Worm (Caenorhabditis elegans) whole organism, L2 larva: ENCODE measurements around the gene F11D5.7.

ENCODE experiments used
- aly-2 ChIP-seq: fragments of 150-350 bp; optimal IDR thresholded peaks from 2 replicates; lab custom pipeline; 2014; ENCODE audit warnings: missing biosample characterization, missing genetic modification characterization
- ama-1 ChIP-seq: fragments of 150-350 bp; optimal IDR thresholded peaks from 2 replicates; lab custom pipeline; 2018; ENCODE audit warnings: inconsistent platforms
- dmd-4 ChIP-seq: sonication (generic microtip); optimal IDR thresholded peaks from 2 replicates; lab custom pipeline; 2017; ENCODE audit warnings: missing biosample characterization, missing genetic modification characterization
- egl-27 ChIP-seq: sonication (generic microtip); optimal IDR thresholded peaks from 3 replicates; lab custom pipeline; 2017; ENCODE audit warnings: missing biosample characterization, missing genetic modification reagents, missing genetic modification characterization
- lsy-2 ChIP-seq, 2 experiments: fragments of 150-350 bp in 1 of 2; sonication (generic microtip) in 1 of 2; optimal IDR thresholded peaks; 2 replicates each; lab custom pipeline; 2014 to 2017; ENCODE audit warnings: missing biosample characterization in 2 of 2, missing genetic modification characterization in 2 of 2
- nhr-12 ChIP-seq: fragments of 150-350 bp; optimal IDR thresholded peaks from 2 replicates; lab custom pipeline; 2014; ENCODE audit warnings: missing biosample characterization, missing genetic modification characterization

DNA sequence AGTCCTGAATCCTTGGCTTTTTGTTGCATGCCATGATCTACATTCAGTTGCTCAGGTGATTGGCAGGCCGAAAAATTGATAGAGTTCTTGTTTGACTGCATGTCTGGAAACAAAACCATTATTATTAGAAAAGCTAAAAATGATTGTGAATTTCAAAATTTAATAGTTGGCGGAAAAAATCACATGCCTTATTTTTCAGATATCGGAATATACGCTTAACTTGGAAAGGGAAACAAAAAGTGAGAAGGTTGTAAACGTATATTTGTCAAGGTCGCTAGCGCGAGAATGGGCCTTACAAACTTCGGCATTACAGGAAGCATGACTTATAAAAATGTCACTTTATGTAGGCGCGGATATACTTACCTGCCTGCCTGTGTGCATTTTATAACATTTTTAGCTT lies 32.5 kb upstream of the F11D5.7 start, which contains the start of gene K09C4.9:
- TF ChIP-seq dmd-4 (no peak), nhr-12 (tag; lab: Kevin White, UChicago) (no peak), aly-2 (tag; lab: Kevin White, UChicago) (no peak), egl-27 (tag; lab: Kevin White, UChicago) (no peak), lsy-2 (tag; optimal IDR thresholded peaks at IDR 0.05; lab: Kevin White, UChicago) (no peak), ama-1 (lab: Kevin White, UChicago) (no peak)
